Fruit fly (Drosophila melanogaster) whole organism, pupa: ENCODE data around the gene CG15765.

Experiments
- CG10348 ChIP-seq: fragments of 200-800 bp; sonication (Bioruptor generic); IDR thresholded peaks from 2 replicates; pipeline ENCODE4 v1.3.6; 2022; ENCODE audit warnings: missing biosample characterization, missing genetic modification characterization
- CG12605 ChIP-seq: fragments of 200-800 bp; sonication (Bioruptor generic); IDR thresholded peaks from 2 replicates; pipeline ENCODE4 v1.3.6; 2022; ENCODE audit warnings: missing biosample characterization, missing genetic modification characterization
- CG13204 ChIP-seq: fragments of 200-800 bp; sonication (Bioruptor generic); optimal IDR thresholded peaks from 2 replicates; lab custom pipeline; 2018; ENCODE audit warnings: missing biosample characterization, mild to moderate bottlenecking, missing genetic modification characterization, moderate library complexity
- CG14655 ChIP-seq: fragments of 200-800 bp; sonication (Bioruptor generic); optimal IDR thresholded peaks from 3 replicates; lab custom pipeline; 2017; ENCODE audit warnings: mild to moderate bottlenecking, missing biosample characterization, missing genetic modification reagents, missing genetic modification characterization
- CG15710 ChIP-seq: fragments of 200-800 bp; sonication (Bioruptor generic); optimal IDR thresholded peaks from 2 replicates; lab custom pipeline; 2018; ENCODE audit warnings: missing biosample characterization, mild to moderate bottlenecking, missing genetic modification characterization, moderate library complexity
- CG17806 ChIP-seq: fragments of 200-800 bp; sonication (Bioruptor generic); optimal IDR thresholded peaks from 2 replicates; lab custom pipeline; 2018; ENCODE audit warnings: missing biosample characterization, mild to moderate bottlenecking, missing genetic modification characterization, moderate library complexity
- CG32121 ChIP-seq: fragments of 200-800 bp; sonication (Bioruptor generic); IDR thresholded peaks from 2 replicates; pipeline ENCODE4 v1.3.6; 2022; ENCODE audit warnings: missing biosample characterization, missing genetic modification characterization
- CG34367 ChIP-seq: fragments of 200-800 bp; sonication (Bioruptor generic); optimal IDR thresholded peaks from 2 replicates; lab custom pipeline; 2018; ENCODE audit warnings: missing biosample characterization, mild to moderate bottlenecking, missing genetic modification characterization
- CG4496 ChIP-seq: fragments of 200-800 bp; sonication (Bioruptor generic); IDR thresholded peaks from 3 replicates; pipeline ENCODE4 v1.3.6; 2022; ENCODE audit warnings: missing biosample characterization, missing genetic modification characterization
- CG8159 ChIP-seq: fragments of 200-800 bp; sonication (Bioruptor generic); optimal IDR thresholded peaks from 3 replicates; lab custom pipeline; 2018; ENCODE audit warnings: missing biosample characterization, mild to moderate bottlenecking, missing genetic modification characterization, moderate library complexity
- CG8301 ChIP-seq: fragments of 200-800 bp; sonication (Bioruptor generic); optimal IDR thresholded peaks from 2 replicates; lab custom pipeline; 2018; ENCODE audit warnings: missing biosample characterization, mild to moderate bottlenecking, missing genetic modification characterization
- CG9948 ChIP-seq: fragments of 200-800 bp; sonication (Bioruptor generic); optimal IDR thresholded peaks from 2 replicates; lab custom pipeline; 2018; ENCODE audit warnings: missing biosample characterization, mild to moderate bottlenecking, missing genetic modification characterization, moderate library complexity
- D1 ChIP-seq: fragments of 200-800 bp; sonication (Bioruptor generic); optimal IDR thresholded peaks from 2 replicates; lab custom pipeline; 2018; ENCODE audit warnings: missing biosample characterization, mild to moderate bottlenecking, missing genetic modification characterization, moderate library complexity
- EcR ChIP-seq: fragments of 200-800 bp; sonication (Bioruptor generic); optimal IDR thresholded peaks from 3 replicates; lab custom pipeline; 2019; ENCODE audit warnings: missing biosample characterization, missing genetic modification characterization, mild to moderate bottlenecking, moderate library complexity, missing genetic modification reagents
- Ets98B ChIP-seq: fragments of 200-800 bp; sonication (Bioruptor generic); IDR thresholded peaks from 2 replicates; pipeline ENCODE4 v1.3.6; 2022; ENCODE audit warnings: missing biosample characterization, missing genetic modification characterization
- Pif1A ChIP-seq: fragments of 200-800 bp; sonication (Bioruptor generic); optimal IDR thresholded peaks from 3 replicates; lab custom pipeline; 2016; ENCODE audit warnings: missing biosample characterization, missing genetic modification characterization
- Pif1B ChIP-seq: fragments of 200-800 bp; sonication (Bioruptor generic); optimal IDR thresholded peaks from 3 replicates; lab custom pipeline; 2016; ENCODE audit warnings: missing biosample characterization, missing genetic modification characterization
- Snoo ChIP-seq: fragments of 200-800 bp; sonication (Bioruptor generic); optimal IDR thresholded peaks from 3 replicates; lab custom pipeline; 2017; ENCODE audit warnings: missing biosample characterization, mild to moderate bottlenecking, missing genetic modification characterization, inconsistent platforms
- fd96Ca ChIP-seq: fragments of 200-800 bp; sonication (Bioruptor generic); IDR thresholded peaks from 3 replicates; pipeline ENCODE4 v1.3.6; 2022; ENCODE audit warnings: missing biosample characterization, missing genetic modification characterization
- gl ChIP-seq: fragments of 200-800 bp; sonication (Bioruptor generic); optimal IDR thresholded peaks from 2 replicates; lab custom pipeline; 2018; ENCODE audit warnings: missing biosample characterization, mild to moderate bottlenecking, missing genetic modification characterization
- rn ChIP-seq: fragments of 200-800 bp; sonication (Bioruptor generic); IDR thresholded peaks from 2 replicates; pipeline ENCODE4 v1.3.6; 2022; ENCODE audit warnings: missing biosample characterization, missing genetic modification characterization

The CG15765 gene

DNA sequence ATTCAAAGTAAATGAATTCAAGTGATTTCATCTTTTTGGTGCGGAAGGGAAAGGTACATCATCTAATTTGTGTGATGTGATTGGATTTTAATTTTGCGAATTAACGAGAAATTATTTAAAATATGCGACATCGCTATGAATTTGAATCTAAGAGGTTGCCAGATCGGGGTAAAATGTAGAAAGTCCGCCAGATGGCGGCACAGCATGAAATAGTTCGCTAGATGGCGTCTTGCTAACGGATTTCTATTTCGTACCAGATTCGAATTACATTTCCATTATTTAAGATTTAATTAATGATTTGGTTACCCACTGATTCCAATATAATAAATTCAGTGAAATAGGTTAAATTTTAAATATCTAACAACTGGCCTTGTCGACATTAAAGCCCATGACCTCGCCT lies 65.0 kb downstream of the CG15765 start:
- no peak for TF ChIP-seq fd96Ca (GFP tag; lab: Robert Waterston, UW)
- 0 out of 3 replicates have a peak, but pooled peaks have one; percentile 30 for TF ChIP-seq CG4496
- TF ChIP-seq, all 21 proteins: peak for 1

DNA sequence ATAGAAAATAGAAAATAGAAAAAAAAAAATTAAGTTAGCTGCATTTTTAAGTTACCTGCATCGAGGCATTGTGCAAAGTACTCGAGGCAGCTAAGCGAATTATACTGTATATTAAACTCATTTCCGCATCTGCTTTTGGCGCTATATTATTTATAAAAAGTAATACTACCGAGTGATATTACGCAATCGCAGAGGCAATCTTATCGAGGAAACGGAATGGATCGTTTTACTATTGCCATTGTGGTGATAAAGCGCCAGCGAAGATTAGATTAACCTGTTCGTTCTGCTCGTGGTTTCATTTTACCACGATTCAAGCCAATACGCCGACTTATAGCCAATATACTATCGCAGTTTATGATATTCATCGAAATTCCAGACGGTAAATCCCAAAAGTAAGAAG lies 65.9 kb downstream of the CG15765 start:
- TF ChIP-seq CG8301 (tag; lab: Kevin White, UChicago): no peak

DNA sequence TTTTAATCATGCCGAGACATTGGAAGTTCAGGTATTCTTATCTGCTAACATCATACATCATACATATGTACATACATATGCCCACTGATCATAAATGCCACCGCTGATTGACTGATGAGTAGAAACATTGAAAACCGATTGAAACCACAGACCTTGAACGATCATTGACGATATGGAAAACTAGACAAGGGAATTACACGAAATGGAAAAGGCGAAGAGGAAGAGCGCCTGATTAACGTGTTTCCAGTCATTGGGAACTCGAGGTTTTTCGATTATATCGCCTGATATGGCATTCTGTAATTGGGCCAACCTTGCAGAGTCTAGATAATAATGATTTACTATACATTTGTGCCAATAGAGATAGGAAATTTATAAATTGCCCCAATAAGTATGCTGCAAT lies 66.5 kb downstream of the CG15765 start:
- TF ChIP-seq CG9948 (tag; lab: Kevin White, UChicago) (no peak), Pif1A (GFP tag; lab: Kevin White, UChicago) (no peak), Pif1B (GFP tag; lab: Kevin White, UChicago) (no peak), gl (no peak), CG17806 (no peak), CG15710 (tag; lab: Kevin White, UChicago) (no peak), rn (GFP tag; lab: Robert Waterston, UW) (no peak), CG12605 (GFP tag; lab: Robert Waterston, UW) (no peak), CG4496 (no peak), Snoo (tag; lab: Kevin White, UChicago) (no peak), CG8159 (tag; lab: Kevin White, UChicago) (no peak), CG8301 (tag; lab: Kevin White, UChicago) (no peak), Ets98B (GFP tag; lab: Robert Waterston, UW) (no peak)

DNA sequence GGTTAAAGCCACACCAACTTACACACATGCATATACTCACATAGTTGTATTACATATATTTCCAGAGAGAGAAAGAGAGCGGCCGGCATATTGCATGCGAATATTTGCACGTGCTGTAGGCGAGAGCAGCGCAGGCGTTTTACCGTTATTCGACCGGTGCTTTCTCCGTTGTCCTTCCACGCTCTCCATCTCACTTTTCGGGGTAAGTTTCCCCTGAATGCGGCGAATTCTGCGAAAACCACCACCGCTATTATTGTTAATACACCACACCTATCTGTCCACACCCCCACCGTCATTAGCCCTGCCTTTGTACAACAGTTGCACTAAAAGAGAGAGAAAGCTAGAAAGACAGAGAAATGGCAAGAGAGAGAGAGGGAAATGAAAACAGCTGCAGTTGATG lies 67.2 kb downstream of the CG15765 start:
- no peak for TF ChIP-seq gl
- no peak for TF ChIP-seq CG4496
- TF ChIP-seq CG9948 (tag; lab: Kevin White, UChicago): no peak
- TF ChIP-seq CG14655 (GFP tag; lab: Kevin White, UChicago): no peak
- no peak for TF ChIP-seq CG12605 (GFP tag; lab: Robert Waterston, UW)
- TF ChIP-seq EcR (GFP tag; lab: Kevin White, UChicago): peak; percentile 19
- no peak for TF ChIP-seq rn (GFP tag; lab: Robert Waterston, UW)
- no peak for TF ChIP-seq CG13204

DNA sequence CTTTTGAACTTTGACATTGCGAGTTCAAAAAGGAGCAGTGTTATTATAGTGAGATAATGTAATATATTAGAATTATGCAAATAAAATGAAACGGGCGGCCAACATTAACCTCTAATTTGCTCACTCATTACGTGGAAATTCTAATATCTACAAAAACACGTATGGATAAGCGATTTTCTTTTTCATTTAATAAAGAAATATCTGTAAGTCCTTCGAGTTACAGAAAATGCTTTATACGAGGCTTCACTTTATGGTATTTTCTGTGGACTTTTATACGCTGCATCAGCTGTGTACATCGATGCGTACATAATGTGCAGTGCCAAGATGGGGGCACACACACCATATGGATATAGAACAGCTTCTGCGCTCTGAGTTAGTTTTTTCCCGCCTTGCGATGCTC lies 67.6 kb downstream of the CG15765 start:
- TF ChIP-seq Pif1A (GFP tag; lab: Kevin White, UChicago) (peak; percentile 13), CG32121 (GFP tag; lab: Robert Waterston, UW) (no peak), CG17806 (peak; percentile 33), CG13204 (no peak), gl (no peak), CG4496 (0 out of 3 replicates have a peak, but pooled peaks have one; percentile 20), CG8159 (tag; lab: Kevin White, UChicago) (peak; percentile 25), Ets98B (GFP tag; lab: Robert Waterston, UW) (no peak), fd96Ca (GFP tag; lab: Robert Waterston, UW) (no peak), CG14655 (GFP tag; lab: Kevin White, UChicago) (peak; percentile 3), CG9948 (tag; lab: Kevin White, UChicago) (peak; percentile 1)

DNA sequence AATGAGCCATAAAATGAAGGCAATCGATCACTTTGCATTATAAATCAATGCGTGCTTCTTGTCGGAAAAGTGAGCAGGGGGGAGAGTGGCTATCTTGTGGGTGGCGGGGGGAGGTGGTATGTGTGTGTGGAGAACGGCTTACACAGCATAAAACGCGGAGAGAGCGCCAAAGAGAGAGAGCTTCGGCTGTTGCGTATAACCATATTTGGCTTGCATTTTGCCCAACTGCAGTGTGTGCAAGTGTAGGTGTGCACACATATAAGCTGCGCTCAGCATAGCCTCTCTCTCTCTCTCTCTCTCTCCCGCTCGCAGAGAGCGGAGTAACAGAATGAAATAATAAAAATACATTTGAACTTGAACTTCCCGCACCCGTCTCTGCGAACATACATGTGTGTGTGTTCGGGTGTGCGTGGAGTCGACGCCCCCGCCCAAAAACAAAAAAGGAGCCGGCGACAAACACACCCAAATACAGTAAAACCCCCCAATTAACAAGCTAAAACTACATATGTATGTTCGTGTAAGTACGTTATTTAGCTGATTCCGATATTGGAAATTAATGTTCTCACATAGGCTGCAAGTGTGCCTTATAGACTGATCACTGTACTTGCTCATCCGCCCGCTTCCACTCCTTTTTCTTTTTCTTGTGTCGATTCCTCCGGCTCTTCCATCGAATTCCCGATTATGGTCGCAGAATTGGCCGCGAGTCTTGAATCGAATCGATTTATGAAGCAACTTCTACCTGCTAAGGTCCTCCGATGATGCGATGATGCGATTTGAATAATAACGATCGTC lies 68.6 kb downstream of the CG15765 start:
- TF ChIP-seq Pif1B (GFP tag; lab: Kevin White, UChicago) (peak; percentile 83), CG9948 (tag; lab: Kevin White, UChicago) (peak; percentile 78), CG4496 (peak; percentile 82), CG15710 (tag; lab: Kevin White, UChicago) (peak; percentile 82), gl (peak; percentile 63), fd96Ca (GFP tag; lab: Robert Waterston, UW) (peak; percentile 83; the same call in 2 of the 3 replicates), CG32121 (GFP tag; lab: Robert Waterston, UW) (0 out of 2 replicates have a peak, but pooled peaks have one; percentile 33), Pif1A (GFP tag; lab: Kevin White, UChicago) (peak; percentile 69), CG17806 (peak; percentile 74), Ets98B (GFP tag; lab: Robert Waterston, UW) (peak; percentile 55), D1 (tag; lab: Kevin White, UChicago) (peak; percentile 4), CG8301 (tag; lab: Kevin White, UChicago) (peak; percentile 66), CG12605 (GFP tag; lab: Robert Waterston, UW) (peak; percentile 53; the same call in 1 of the 2 replicates), CG8159 (tag; lab: Kevin White, UChicago) (peak; percentile 81), CG14655 (GFP tag; lab: Kevin White, UChicago) (peak; percentile 78), rn (GFP tag; lab: Robert Waterston, UW) (0 out of 2 replicates have a peak, but pooled peaks have one; percentile 32), EcR (GFP tag; lab: Kevin White, UChicago) (peak; percentile 96), CG13204 (peak; percentile 76), CG10348 (no peak), CG34367 (peak; percentile 80), Snoo (tag; lab: Kevin White, UChicago) (peak; percentile 85)
